Fruit fly (Drosophila melanogaster): ENCODE data around the gene Afti.

Afti gene

DNA sequence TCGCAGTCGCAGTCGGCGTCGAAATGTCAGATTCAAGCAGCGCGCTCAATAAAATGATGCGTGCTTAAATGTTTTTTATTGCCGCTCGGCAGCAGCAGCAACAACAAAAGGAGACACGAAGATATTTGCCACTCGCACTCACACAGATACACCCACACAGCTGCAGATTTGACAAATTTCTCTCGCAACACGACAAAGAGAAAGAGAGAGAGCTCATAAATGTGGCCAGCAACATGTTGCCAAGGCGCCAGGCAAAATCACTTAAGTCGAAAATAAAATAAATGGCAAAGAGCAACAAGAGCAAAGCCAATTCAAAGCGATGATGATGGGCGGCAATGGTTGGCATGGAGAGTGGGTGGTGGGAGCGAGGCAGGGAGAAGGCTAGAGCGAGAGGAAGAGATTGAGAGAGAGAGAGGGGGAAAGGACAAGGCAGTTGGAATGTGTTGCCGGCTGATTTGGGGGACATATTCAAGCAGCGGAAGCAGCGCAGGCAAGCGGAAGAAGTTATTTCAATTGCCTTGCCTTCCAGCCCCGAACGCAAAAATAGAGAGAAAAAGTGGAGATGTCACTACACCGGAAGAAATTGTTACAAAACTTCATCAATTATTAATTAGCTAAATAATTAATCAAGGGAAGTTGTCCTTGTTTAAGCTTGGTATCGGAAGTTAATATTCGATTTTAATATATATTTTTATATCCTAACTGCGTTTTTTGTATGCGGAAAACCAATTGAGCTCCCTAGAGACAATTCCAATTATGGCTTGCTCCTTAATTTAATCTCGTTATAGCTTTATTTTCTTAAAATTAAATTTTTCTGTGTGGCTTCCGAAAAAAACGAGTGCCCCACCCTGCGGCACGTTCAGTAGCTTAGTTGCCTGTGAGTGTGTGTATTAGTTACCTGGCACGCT, 20.6 kb upstream of the Afti start (continued):
- TF ChIP-seq gsb (GFP tag; IDR thresholded peaks at IDR 0.05), result peak; percentile 16; the same call in 1 of the 2 replicates
- TF ChIP-seq Dip3 (GFP tag; optimal IDR thresholded peaks at IDR 0.05), result peak; percentile 21
- TF ChIP-seq run (tag; optimal IDR thresholded peaks at IDR 0.05), result peak; percentile 10
- TF ChIP-seq CG10979 (tag; optimal IDR thresholded peaks at IDR 0.05), result peak; percentile 50
- TF ChIP-seq mld (GFP tag; IDR thresholded peaks at IDR 0.05; ENCODE audit: partially characterized antibody), result no peak
- peak; percentile 82 for TF ChIP-seq cg (GFP tag; optimal IDR thresholded peaks at IDR 0.05)
- 0 out of 2 replicates have a peak, but pooled peaks have one; percentile 32 for TF ChIP-seq CG4730 (GFP tag; IDR thresholded peaks at IDR 0.05)
- no peak for TF ChIP-seq Dref (GFP tag; IDR thresholded peaks at IDR 0.05)
- TF ChIP-seq da (GFP tag; optimal IDR thresholded peaks at IDR 0.05), result no peak
- peak; percentile 46 for TF ChIP-seq fd3F (GFP tag; optimal IDR thresholded peaks at IDR 0.05)
- peak in 1 of 2 experiments; percentile 33 for TF ChIP-seq Eip74EF (GFP tag; optimal IDR thresholded peaks at IDR 0.05)
- 0 out of 3 replicates have a peak, but pooled peaks have one; percentile 6 for TF ChIP-seq H15 (GFP tag; IDR thresholded peaks at IDR 0.05)
- no peak for TF ChIP-seq grn (GFP tag; optimal IDR thresholded peaks at IDR 0.05)
- no peak for TF ChIP-seq BEAF-32 (GFP tag; optimal IDR thresholded peaks at IDR 0.05)
- TF ChIP-seq caup (GFP tag; optimal IDR thresholded peaks at IDR 0.05; ENCODE audit: severe bottlenecking), result peak; percentile 72
- TF ChIP-seq Xrp1 (GFP tag; IDR thresholded peaks at IDR 0.05), result peak; percentile 65
- TF ChIP-seq CG34224 (GFP tag; IDR thresholded peaks at IDR 0.05; ENCODE audit: partially characterized antibody), result peak; percentile 47; the same call in 1 of the 3 replicates
- no peak for TF ChIP-seq salm (tag; optimal IDR thresholded peaks at IDR 0.05)
- peak; percentile 15 for TF ChIP-seq HmgZ (tag; optimal IDR thresholded peaks at IDR 0.05)
- no peak for TF ChIP-seq prd (optimal IDR thresholded peaks at IDR 0.05)
- peak; percentile 28; the same call in 1 of the 3 replicates for TF ChIP-seq prd (GFP tag; IDR thresholded peaks at IDR 0.05)
- TF ChIP-seq nau (GFP tag; optimal IDR thresholded peaks at IDR 0.05), result peak; percentile 49
- no peak for TF ChIP-seq twi (tag; optimal IDR thresholded peaks at IDR 0.05)
- peak; percentile 40; the same call in 1 of the 2 replicates for TF ChIP-seq HLH3B (GFP tag; IDR thresholded peaks at IDR 0.05)
- no peak for TF ChIP-seq dati (GFP tag; IDR thresholded peaks at IDR 0.05)
- TF ChIP-seq Jarid2 (GFP tag; optimal IDR thresholded peaks at IDR 0.05), result peak; percentile 25
- peak; percentile 12 for TF ChIP-seq CG17568 (GFP tag; optimal IDR thresholded peaks at IDR 0.05)
- 0 out of 2 replicates have a peak, but pooled peaks have one; percentile 29 for TF ChIP-seq unc-4 (GFP tag; IDR thresholded peaks at IDR 0.05; ENCODE audit: partially characterized antibody)
- 0 out of 2 replicates have a peak, but pooled peaks have one; percentile 36 for TF ChIP-seq al (GFP tag; IDR thresholded peaks at IDR 0.05)
- TF ChIP-seq cwo (GFP tag; optimal IDR thresholded peaks at IDR 0.05), result peak; percentile 72
- TF ChIP-seq Max (GFP tag; optimal IDR thresholded peaks at IDR 0.05), result peak; percentile 36
- peak; percentile 10 for TF ChIP-seq gcm (GFP tag; optimal IDR thresholded peaks at IDR 0.05)
- TF ChIP-seq dpn (GFP tag; optimal IDR thresholded peaks at IDR 0.05), result peak; percentile 22 to 34
- TF ChIP-seq ind (GFP tag; optimal IDR thresholded peaks at IDR 0.05), result peak; percentile 48
- peak; percentile 84 for TF ChIP-seq lab (GFP tag; optimal IDR thresholded peaks at IDR 0.05)
- peak; percentile 82 for TF ChIP-seq Hmr (GFP tag; optimal IDR thresholded peaks at IDR 0.05)
- TF ChIP-seq sens (GFP tag), result peak; percentile 83
- peak; percentile 93 for TF ChIP-seq Ets65A (GFP tag)
- TF ChIP-seq slp2 (GFP tag; optimal IDR thresholded peaks at IDR 0.05), result no peak
- TF ChIP-seq zfh2 (GFP tag; optimal IDR thresholded peaks at IDR 0.05), result no peak
- peak; percentile 69 for TF ChIP-seq Hand (GFP tag; optimal IDR thresholded peaks at IDR 0.05)
- peak; percentile 80 for TF ChIP-seq Med (GFP tag)
- peak; percentile 38; the same call in 1 of the 3 replicates for TF ChIP-seq CG14050 (GFP tag; IDR thresholded peaks at IDR 0.05)
- 0 out of 4 replicates have a peak, but pooled peaks have one; percentile 2 for TF ChIP-seq Gug (GFP tag; IDR thresholded peaks at IDR 0.05)
- TF ChIP-seq MTF-1 (GFP tag; optimal IDR thresholded peaks at IDR 0.05; ENCODE audit: borderline replicate concordance), result no peak
- TF ChIP-seq CG15514 (GFP tag; optimal IDR thresholded peaks at IDR 0.05), result peak; percentile 54
- peak; percentile 31 for TF ChIP-seq cato (GFP tag; optimal IDR thresholded peaks at IDR 0.05; ENCODE audit: borderline replicate concordance)

All from whole organism, embryonic.